Worm (Caenorhabditis elegans) whole organism, L1 larva: ENCODE results near the gene Y53F4B.14.
"Not testable (repeated sequence)": the region's sequence is repeated elsewhere in the genome, so short reads cannot be mapped to it uniquely, and the experiment has no call there.

Experiments used
- C34B4.2 ChIP-seq: sonication (generic microtip); optimal IDR thresholded peaks from 2 replicates; lab custom pipeline; 2017; ENCODE audit warnings: mild to moderate bottlenecking, missing genetic modification characterization, missing compliant biosample characterization
- F16B12.6 ChIP-seq: fragments of 150-350 bp; optimal IDR thresholded peaks from 2 replicates; lab custom pipeline; 2014; ENCODE audit warnings: missing biosample characterization, missing genetic modification characterization
- Y116A8C.19 ChIP-seq: sonication (generic microtip); optimal IDR thresholded peaks from 2 replicates; lab custom pipeline; 2016; ENCODE audit warnings: missing compliant biosample characterization, missing genetic modification characterization, borderline replicate concordance
- ama-1 ChIP-seq: fragments of 150-350 bp; optimal IDR thresholded peaks from 2 replicates; lab custom pipeline; 2014
- ceh-8 ChIP-seq: fragments of 200-800 bp; sonication (Bioruptor generic); optimal IDR thresholded peaks from 2 replicates; lab custom pipeline; 2018; ENCODE audit warnings: mild to moderate bottlenecking, missing genetic modification characterization, moderate library complexity, missing compliant biosample characterization
- ceh-90 ChIP-seq: sonication (generic microtip); optimal IDR thresholded peaks from 2 replicates; lab custom pipeline; 2016; ENCODE audit warnings: missing genetic modification characterization, missing compliant biosample characterization
- dpl-1 ChIP-seq, 3 experiments: fragments of 150-350 bp in 2 of 3; sonication (generic microtip) in 1 of 3; optimal IDR thresholded peaks; 2 replicates each; lab custom pipeline; 2014 to 2017; ENCODE audit warnings: missing biosample characterization in 3 of 3, missing genetic modification characterization in 3 of 3, missing genetic modification reagents in 3 of 3
- efl-1 ChIP-seq, 4 experiments: fragments of 150-350 bp; optimal IDR thresholded peaks in 3 of 4; peaks in 1 of 4; 1 replicate in 1 of 4; 2 replicates in 3 of 4; lab custom pipeline; 2014; ENCODE audit warnings: missing biosample characterization in 2 of 4, missing genetic modification characterization in 2 of 4, missing genetic modification reagents in 2 of 4
- ets-5 ChIP-seq: fragments of 200-800 bp; sonication (Bioruptor generic); IDR thresholded peaks from 2 replicates; pipeline ENCODE4 v1.3.6; 2022; ENCODE audit warnings: missing genetic modification characterization, missing compliant biosample characterization
- fkh-4 ChIP-seq: sonication (generic microtip); optimal IDR thresholded peaks from 2 replicates; lab custom pipeline; 2016; ENCODE audit warnings: missing compliant biosample characterization, missing genetic modification characterization, borderline replicate concordance
- fkh-8 ChIP-seq: sonication (generic microtip); optimal IDR thresholded peaks from 2 replicates; lab custom pipeline; 2016; ENCODE audit warnings: mild to moderate bottlenecking, missing genetic modification characterization, missing compliant biosample characterization
- isw-1 ChIP-seq: fragments of 200-800 bp; sonication (Bioruptor generic); IDR thresholded peaks from 2 replicates; pipeline ENCODE4 v1.3.6; 2022; ENCODE audit warnings: missing genetic modification characterization, missing compliant biosample characterization
- jun-1 ChIP-seq: fragments of 150-350 bp; optimal IDR thresholded peaks from 2 replicates; lab custom pipeline; 2014; ENCODE audit warnings: missing biosample characterization, missing genetic modification reagents, missing genetic modification characterization
- lin-15B ChIP-seq: fragments of 150-350 bp; sonication (generic microtip); optimal IDR thresholded peaks from 3 replicates; lab custom pipeline; 2014; ENCODE audit warnings: missing biosample characterization, missing genetic modification characterization
- lsy-2 ChIP-seq, 2 experiments: fragments of 150-350 bp; optimal IDR thresholded peaks; 2 replicates each; lab custom pipeline; 2014; ENCODE audit warnings: missing biosample characterization in 2 of 2, missing genetic modification characterization in 2 of 2
- mab-9 ChIP-seq: fragments of 200-800 bp; sonication (Bioruptor generic); IDR thresholded peaks from 2 replicates; pipeline ENCODE4 v1.3.6; 2022; ENCODE audit warnings: missing genetic modification reagents, missing genetic modification characterization, missing compliant biosample characterization
- mef-2 ChIP-seq: fragments of 150-350 bp; optimal IDR thresholded peaks from 2 replicates; lab custom pipeline; 2014; ENCODE audit warnings: missing biosample characterization, missing genetic modification characterization
- nhr-85 ChIP-seq: sonication (generic microtip); peaks from one replicate; lab custom pipeline; 2016; ENCODE audit warnings: missing genetic modification characterization, inconsistent platforms, missing compliant biosample characterization
- nhr-90 ChIP-seq: sonication (generic microtip); optimal IDR thresholded peaks from 2 replicates; lab custom pipeline; 2016; ENCODE audit warnings: mild to moderate bottlenecking, missing genetic modification characterization, missing compliant biosample characterization; ENCODE audit not compliant: poor library complexity
- pax-3 ChIP-seq: fragments of 200-800 bp; sonication (Bioruptor generic); optimal IDR thresholded peaks from 2 replicates; lab custom pipeline; 2018; ENCODE audit warnings: mild to moderate bottlenecking, missing genetic modification characterization, moderate library complexity, missing compliant biosample characterization
- skn-1 ChIP-seq: fragments of 150-350 bp; optimal IDR thresholded peaks from 2 replicates; lab custom pipeline; 2014; ENCODE audit warnings: missing biosample characterization, missing genetic modification characterization
- sup-37 ChIP-seq: fragments of 200-800 bp; sonication (Bioruptor generic); optimal IDR thresholded peaks from 2 replicates; lab custom pipeline; 2018; ENCODE audit warnings: mild to moderate bottlenecking, missing genetic modification characterization, missing compliant biosample characterization
- unc-30 ChIP-seq: sonication (generic microtip); optimal IDR thresholded peaks from 2 replicates; lab custom pipeline; 2017; ENCODE audit warnings: missing biosample characterization, missing genetic modification characterization
- unc-98 ChIP-seq: fragments of 200-800 bp; sonication (Bioruptor generic); IDR thresholded peaks from 2 replicates; pipeline ENCODE4 v1.3.6; 2022; ENCODE audit warnings: missing genetic modification characterization, missing compliant biosample characterization
- zag-1 ChIP-seq: fragments of 150-350 bp; optimal IDR thresholded peaks from 2 replicates; lab custom pipeline; 2014; ENCODE audit warnings: missing biosample characterization, missing genetic modification characterization
- zip-4 ChIP-seq: fragments of 200-800 bp; sonication (Bioruptor generic); optimal IDR thresholded peaks from 2 replicates; lab custom pipeline; 2018; ENCODE audit warnings: mild to moderate bottlenecking, missing genetic modification characterization, moderate library complexity, missing compliant biosample characterization
- ztf-4 ChIP-seq: fragments of 150-350 bp; optimal IDR thresholded peaks from 2 replicates; lab custom pipeline; 2014; ENCODE audit warnings: missing biosample characterization, missing genetic modification characterization

Y53F4B.14 gene

ce11 chrII:15037782-15038181 lies at the start of gene Y53F4B.14:
TSS of gene Y53F4B.14 (plus strand) at chrII:15037991.
- TF ChIP-seq skn-1 (tag; lab: Kevin White, UChicago), result peak; percentile 11
- TF ChIP-seq lin-15B (tag; lab: Kevin White, UChicago), result no peak
- peak in 1 of 2 experiments; percentile 7 for TF ChIP-seq lsy-2 (tag; optimal IDR thresholded peaks at IDR 0.05; lab: Kevin White, UChicago)

ce11 chrII:14988171-14988570 lies 49.6 kb upstream of the Y53F4B.14 start, which contains the start of gene Y53F4B.43:
TSS of gene Y53F4B.43 (plus strand) at chrII:14988471.
- TF ChIP-seq fkh-8; ets-5 (GFP tag; lab: Robert Waterston, UW); F16B12.6 (tag; lab: Kevin White, UChicago): not testable (repeated sequence)
- TF ChIP-seq, all 84 proteins: peak for 0; not testable (repeated sequence) for 84

- TF ChIP-seq ztf-4, Y116A8C.19, fkh-4 (tag; lab: Kevin White, UChicago): not testable (repeated sequence)
- TF ChIP-seq, all 84 proteins: peak for 0; not testable (repeated sequence) for 84
These were observed 45.2 kb upstream of the Y53F4B.14 start, which contains the start of gene Y53F4B.7 for ce11 chrII:14992598-14992997. TSS of gene Y53F4B.7 (plus strand) at chrII:14992898.

ce11 chrII:15003410-15003809 lies 34.4 kb upstream of the Y53F4B.14 start, which contains the start of gene Y53F4B.10:
TSS of gene Y53F4B.10 (minus strand) at chrII:15003510.
- TF ChIP-seq isw-1 (GFP tag; lab: Robert Waterston, UW), result no peak
- TF ChIP-seq mef-2 (tag; lab: Kevin White, UChicago), result no peak

ce11 chrII:15004538-15004937 lies 33.3 kb upstream of the Y53F4B.14 start:
- no peak for TF ChIP-seq C34B4.2 (tag; lab: Kevin White, UChicago)
- peak; percentile 44 for TF ChIP-seq nhr-85 (tag; lab: Kevin White, UChicago)
- peak in 1 of 3 experiments; percentile 38 for TF ChIP-seq dpl-1 (GFP tag; optimal IDR thresholded peaks at IDR 0.05; lab: Kevin White, UChicago)
- no peak for TF ChIP-seq mab-9
- TF ChIP-seq efl-1 (optimal IDR thresholded peaks at IDR 0.05; lab: Kevin White, UChicago), result peak; percentile 18 to 45
- TF ChIP-seq efl-1 (GFP tag; optimal IDR thresholded peaks at IDR 0.05 in 1 of 2; lab: Kevin White, UChicago), result peak; percentile 27 to 76

ce11 chrII:15005118-15005517 lies 32.7 kb upstream of the Y53F4B.14 start:
- TF ChIP-seq ceh-90 (tag; lab: Kevin White, UChicago) (no peak), unc-30 (tag; lab: Kevin White, UChicago) (no peak)

ce11 chrII:15008481-15009057 lies 29.2 kb upstream of the Y53F4B.14 start:
- no peak for TF ChIP-seq jun-1 (tag; lab: Kevin White, UChicago)
- TF ChIP-seq mef-2 (tag; lab: Kevin White, UChicago), result no peak
- TF ChIP-seq efl-1 (optimal IDR thresholded peaks at IDR 0.05; lab: Kevin White, UChicago), result no peak
- TF ChIP-seq efl-1 (GFP tag; optimal IDR thresholded peaks at IDR 0.05 in 1 of 2; lab: Kevin White, UChicago), result peak in 1 of 2 experiments; percentile 89
- no peak for TF ChIP-seq sup-37
- no peak for TF ChIP-seq ceh-8 (GFP tag; lab: Kevin White, UChicago)
- no peak for TF ChIP-seq zag-1
- peak; percentile 75 for TF ChIP-seq nhr-85 (tag; lab: Kevin White, UChicago)
- peak; percentile 61 for TF ChIP-seq pax-3 (tag; lab: Kevin White, UChicago)
- TF ChIP-seq nhr-90 (tag; lab: Kevin White, UChicago), result peak; percentile 19
- TF ChIP-seq ama-1 (lab: Kevin White, UChicago), result no peak
- no peak for TF ChIP-seq zip-4 (GFP tag; lab: Kevin White, UChicago)
- TF ChIP-seq unc-98 (GFP tag; lab: Robert Waterston, UW), result peak; percentile 50; the same call in 1 of the 2 replicates
